Worm (Caenorhabditis elegans) whole organism, L4 larva: ENCODE results near the gene cutl-23.

ENCODE experiments used
- Y5F2A.4 ChIP-seq: fragments of 200-800 bp; sonication (Bioruptor generic); optimal IDR thresholded peaks from 2 replicates; lab custom pipeline; 2018; ENCODE audit warnings: mild to moderate bottlenecking, missing genetic modification characterization, missing compliant biosample characterization
- ZK546.5 ChIP-seq, 2 experiments: sonication (generic microtip); optimal IDR thresholded peaks; 2 replicates each; lab custom pipeline; 2017; ENCODE audit warnings: missing biosample characterization in 2 of 2, missing genetic modification characterization in 2 of 2
- ceh-32 ChIP-seq: sonication (generic microtip); optimal IDR thresholded peaks from 2 replicates; lab custom pipeline; 2016; ENCODE audit warnings: mild to moderate bottlenecking, missing genetic modification characterization, missing compliant biosample characterization; ENCODE audit not compliant: poor library complexity
- dmd-6 ChIP-seq: fragments of 200-800 bp; sonication (Bioruptor generic); IDR thresholded peaks from 2 replicates; pipeline ENCODE4 v1.3.6; 2022; ENCODE audit warnings: missing genetic modification reagents, missing genetic modification characterization, missing compliant biosample characterization
- egl-27 ChIP-seq: sonication (generic microtip); optimal IDR thresholded peaks from 3 replicates; lab custom pipeline; 2017; ENCODE audit warnings: missing biosample characterization, missing genetic modification reagents, missing genetic modification characterization
- lin-13 ChIP-seq: fragments of 150-350 bp; optimal IDR thresholded peaks from 2 replicates; lab custom pipeline; 2014; ENCODE audit warnings: missing biosample characterization, missing genetic modification reagents, missing genetic modification characterization
- lin-38 ChIP-seq: fragments of 200-800 bp; sonication (Bioruptor generic); IDR thresholded peaks from 2 replicates; pipeline ENCODE4 v1.3.6; 2022; ENCODE audit warnings: missing genetic modification reagents, missing genetic modification characterization, missing compliant biosample characterization
- mep-1 ChIP-seq: fragments of 150-350 bp; sonication (generic microtip); optimal IDR thresholded peaks from 3 replicates; lab custom pipeline; 2014; ENCODE audit warnings: missing biosample characterization, missing genetic modification characterization
- snpc-4 ChIP-seq: fragments of 150-350 bp; optimal IDR thresholded peaks from 2 replicates; lab custom pipeline; 2014; ENCODE audit warnings: missing biosample characterization, missing genetic modification characterization

ce11 chrIII:5814098-5814497 is 44.1 kb downstream of the cutl-23 start:
- TF ChIP-seq Y5F2A.4 = no peak
- no peak for TF ChIP-seq snpc-4 (tag; lab: Kevin White, UChicago)
- TF ChIP-seq dmd-6 (GFP tag; lab: Robert Waterston, UW) = peak; percentile 62
- no peak for TF ChIP-seq mep-1 (tag; lab: Kevin White, UChicago)
- no peak for TF ChIP-seq egl-27
- no peak for TF ChIP-seq ZK546.5 (tag; optimal IDR thresholded peaks at IDR 0.05; lab: Kevin White, UChicago)
- no peak for TF ChIP-seq lin-13 (GFP tag; lab: Kevin White, UChicago)
- TF ChIP-seq ceh-32 (tag; lab: Kevin White, UChicago) = no peak
- TF ChIP-seq lin-38 = no peak
